Fruit fly (Drosophila melanogaster) whole organism, prepupa: Measurements from ENCODE around the gene Coq8.

Experiments
- Blimp-1 ChIP-seq: fragments of 200-800 bp; sonication (Bioruptor generic); optimal IDR thresholded peaks from 3 replicates; lab custom pipeline; 2017; ENCODE audit warnings: missing biosample characterization, missing genetic modification characterization, mild to moderate bottlenecking, moderate library complexity, missing genetic modification reagents
- CG10631 ChIP-seq: fragments of 200-800 bp; sonication (Bioruptor generic); optimal IDR thresholded peaks from 2 replicates; lab custom pipeline; 2016; ENCODE audit warnings: missing biosample characterization, missing genetic modification characterization
- CG11294 ChIP-seq: fragments of 200-800 bp; sonication (Bioruptor generic); IDR thresholded peaks from 2 replicates; pipeline ENCODE4 v1.3.6; 2022; ENCODE audit warnings: missing biosample characterization, missing genetic modification characterization
- CG11762 ChIP-seq: fragments of 200-800 bp; sonication (Bioruptor generic); optimal IDR thresholded peaks from 3 replicates; lab custom pipeline; 2016; ENCODE audit warnings: missing biosample characterization, missing genetic modification characterization; ENCODE audit not compliant: insufficient read depth
- CG15336 ChIP-seq: fragments of 200-800 bp; sonication (Bioruptor generic); IDR thresholded peaks from 2 replicates; pipeline ENCODE4 v1.3.6; 2022; ENCODE audit warnings: missing biosample characterization, missing genetic modification characterization
- CG1621 ChIP-seq: fragments of 200-800 bp; sonication (Bioruptor generic); optimal IDR thresholded peaks from 3 replicates; lab custom pipeline; 2018; ENCODE audit warnings: missing biosample characterization, mild to moderate bottlenecking, missing genetic modification characterization
- CG16779 ChIP-seq: fragments of 200-800 bp; sonication (Bioruptor generic); optimal IDR thresholded peaks from 3 replicates; lab custom pipeline; 2017; ENCODE audit warnings: missing biosample characterization, mild to moderate bottlenecking, missing genetic modification characterization
- CG3032 ChIP-seq: fragments of 200-800 bp; optimal IDR thresholded peaks from 2 replicates; lab custom pipeline; 2019; ENCODE audit warnings: missing biosample characterization, mild to moderate bottlenecking, missing genetic modification characterization, moderate library complexity
- CG31627 ChIP-seq: fragments of 200-800 bp; sonication (Bioruptor generic); optimal IDR thresholded peaks from 3 replicates; lab custom pipeline; 2016; ENCODE audit warnings: missing biosample characterization, missing genetic modification characterization
- CG32006 ChIP-seq: fragments of 200-800 bp; sonication (Bioruptor generic); optimal IDR thresholded peaks from 3 replicates; lab custom pipeline; 2017; ENCODE audit warnings: missing biosample characterization, mild to moderate bottlenecking, missing genetic modification characterization
- CG3919 ChIP-seq: fragments of 200-800 bp; sonication (Bioruptor generic); optimal IDR thresholded peaks from 3 replicates; lab custom pipeline; 2016; ENCODE audit warnings: missing biosample characterization, missing genetic modification characterization
- CG6163 ChIP-seq: fragments of 200-800 bp; sonication (Bioruptor generic); IDR thresholded peaks from 3 replicates; pipeline ENCODE4 v1.3.6; 2022; ENCODE audit warnings: missing biosample characterization, missing genetic modification characterization
- CG6276 ChIP-seq: fragments of 200-800 bp; sonication (Bioruptor generic); optimal IDR thresholded peaks from 2 replicates; lab custom pipeline; 2017; ENCODE audit warnings: missing biosample characterization, mild to moderate bottlenecking, missing genetic modification characterization
- CG6792 ChIP-seq: fragments of 200-800 bp; sonication (Bioruptor generic); optimal IDR thresholded peaks from 3 replicates; lab custom pipeline; 2016; ENCODE audit warnings: missing biosample characterization, missing genetic modification characterization
- CG6808 ChIP-seq: fragments of 200-800 bp; sonication (Bioruptor generic); optimal IDR thresholded peaks from 3 replicates; lab custom pipeline; 2017; ENCODE audit warnings: missing biosample characterization, missing genetic modification characterization, mild to moderate bottlenecking, moderate library complexity, missing genetic modification reagents
- CG8119 ChIP-seq: fragments of 200-800 bp; sonication (Bioruptor generic); IDR thresholded peaks from 3 replicates; pipeline ENCODE4 v1.3.6; 2022; ENCODE audit warnings: missing biosample characterization, missing genetic modification characterization
- CG8319 ChIP-seq: fragments of 200-800 bp; sonication (Bioruptor generic); optimal IDR thresholded peaks from 3 replicates; lab custom pipeline; 2016; ENCODE audit warnings: missing biosample characterization, missing genetic modification characterization
- CG9139 ChIP-seq: fragments of 200-800 bp; sonication (Bioruptor generic); optimal IDR thresholded peaks from 3 replicates; lab custom pipeline; 2017; ENCODE audit warnings: missing biosample characterization, mild to moderate bottlenecking, missing genetic modification characterization
- Eip75B ChIP-seq: fragments of 200-800 bp; sonication (Bioruptor generic); optimal IDR thresholded peaks from 3 replicates; lab custom pipeline; 2016; ENCODE audit warnings: missing biosample characterization, missing genetic modification characterization
- Eip78C ChIP-seq: fragments of 200-800 bp; sonication (Bioruptor generic); peaks from one replicate; lab custom pipeline; 2016; ENCODE audit warnings: missing biosample characterization, missing genetic modification characterization
- Ets21C ChIP-seq: fragments of 200-800 bp; sonication (Bioruptor generic); optimal IDR thresholded peaks from 3 replicates; lab custom pipeline; 2016; ENCODE audit warnings: missing biosample characterization, missing genetic modification characterization
- Ets96B ChIP-seq: fragments of 200-800 bp; optimal IDR thresholded peaks from 2 replicates; lab custom pipeline; 2019; ENCODE audit warnings: missing biosample characterization, mild to moderate bottlenecking, missing genetic modification characterization, moderate library complexity
- Gug ChIP-seq: fragments of 200-800 bp; sonication (Bioruptor generic); IDR thresholded peaks from 2 replicates; pipeline ENCODE4 v1.3.6; 2022; ENCODE audit warnings: missing biosample characterization, missing genetic modification characterization
- Hr38 ChIP-seq: sonication (Bioruptor generic); optimal IDR thresholded peaks from 2 replicates; lab custom pipeline; 2016; ENCODE audit warnings: missing biosample characterization, missing genetic modification characterization
- Hr39 ChIP-seq: fragments of 200-800 bp; sonication (Bioruptor generic); optimal IDR thresholded peaks from 2 replicates; lab custom pipeline; 2016; ENCODE audit warnings: missing biosample characterization, missing genetic modification characterization
- Hr4 ChIP-seq: fragments of 200-800 bp; sonication (Bioruptor generic); optimal IDR thresholded peaks from 3 replicates; lab custom pipeline; 2016; ENCODE audit warnings: missing biosample characterization, missing genetic modification characterization
- Met ChIP-seq: fragments of 200-800 bp; sonication (Bioruptor generic); optimal IDR thresholded peaks from 3 replicates; lab custom pipeline; 2016; ENCODE audit warnings: missing biosample characterization, missing genetic modification characterization
- Smox ChIP-seq: fragments of 200-800 bp; sonication (Bioruptor generic); optimal IDR thresholded peaks from 3 replicates; lab custom pipeline; 2016; ENCODE audit warnings: missing biosample characterization, missing genetic modification characterization
- Sox102F ChIP-seq: fragments of 200-800 bp; sonication (Bioruptor generic); optimal IDR thresholded peaks from 2 replicates; lab custom pipeline; 2016; ENCODE audit warnings: missing biosample characterization, mild to moderate bottlenecking, missing genetic modification characterization
- Sox14 ChIP-seq: fragments of 200-800 bp; sonication (Bioruptor generic); optimal IDR thresholded peaks from 3 replicates; lab custom pipeline; 2016; ENCODE audit warnings: missing biosample characterization, missing genetic modification characterization
- Sox15 ChIP-seq: fragments of 200-800 bp; sonication (Bioruptor generic); optimal IDR thresholded peaks from 3 replicates; lab custom pipeline; 2016; ENCODE audit warnings: missing biosample characterization, missing genetic modification characterization
- achi ChIP-seq: fragments of 200-800 bp; sonication (Bioruptor generic); optimal IDR thresholded peaks from 3 replicates; lab custom pipeline; 2016; ENCODE audit warnings: missing biosample characterization, missing genetic modification characterization
- acj6 ChIP-seq: fragments of 200-800 bp; sonication (Bioruptor generic); optimal IDR thresholded peaks from 3 replicates; lab custom pipeline; 2016; ENCODE audit warnings: missing biosample characterization, missing genetic modification characterization
- cyc ChIP-seq: fragments of 200-800 bp; sonication (Bioruptor generic); optimal IDR thresholded peaks from 3 replicates; lab custom pipeline; 2016; ENCODE audit warnings: missing biosample characterization, missing genetic modification characterization
- dsx ChIP-seq: fragments of 200-800 bp; optimal IDR thresholded peaks from 3 replicates; lab custom pipeline; 2019; ENCODE audit warnings: missing biosample characterization, mild to moderate bottlenecking, missing genetic modification characterization, moderate library complexity; ENCODE audit not compliant: poor library complexity, severe bottlenecking
- eg ChIP-seq: fragments of 200-800 bp; sonication (Bioruptor generic); IDR thresholded peaks from 3 replicates; pipeline ENCODE4 v1.3.6; 2022; ENCODE audit warnings: missing biosample characterization, missing genetic modification characterization
- esn ChIP-seq: fragments of 200-800 bp; sonication (Bioruptor generic); optimal IDR thresholded peaks from 2 replicates; lab custom pipeline; 2016; ENCODE audit warnings: missing biosample characterization, mild to moderate bottlenecking, missing genetic modification characterization, moderate library complexity
- fd59A ChIP-seq: fragments of 200-800 bp; sonication (Bioruptor generic); optimal IDR thresholded peaks from 2 replicates; lab custom pipeline; 2017; ENCODE audit warnings: missing biosample characterization, mild to moderate bottlenecking, missing genetic modification characterization, missing genetic modification reagents
- fd85E ChIP-seq: fragments of 200-800 bp; sonication (Bioruptor generic); optimal IDR thresholded peaks from 3 replicates; lab custom pipeline; 2016; ENCODE audit warnings: missing biosample characterization, missing genetic modification characterization
- lz ChIP-seq: fragments of 200-800 bp; sonication (Bioruptor generic); optimal IDR thresholded peaks from 3 replicates; lab custom pipeline; 2016; ENCODE audit warnings: missing biosample characterization, missing genetic modification characterization
- net ChIP-seq: fragments of 200-800 bp; sonication (Bioruptor generic); optimal IDR thresholded peaks from 3 replicates; lab custom pipeline; 2016; ENCODE audit warnings: missing biosample characterization, missing genetic modification characterization
- pdm3 ChIP-seq: fragments of 200-800 bp; sonication (Bioruptor generic); optimal IDR thresholded peaks from 3 replicates; lab custom pipeline; 2016; ENCODE audit warnings: missing biosample characterization, missing genetic modification characterization
- salr ChIP-seq, 2 experiments: fragments of 200-800 bp; sonication (Bioruptor generic); optimal IDR thresholded peaks; 3 replicates each; lab custom pipeline; 2016 to 2018; ENCODE audit warnings: missing biosample characterization in 2 of 2, missing genetic modification characterization in 2 of 2, mild to moderate bottlenecking in 1 of 2
- spab ChIP-seq: fragments of 200-800 bp; sonication (Bioruptor generic); optimal IDR thresholded peaks from 2 replicates; lab custom pipeline; 2017; ENCODE audit warnings: missing biosample characterization, mild to moderate bottlenecking, missing genetic modification characterization, missing genetic modification reagents
- ss ChIP-seq, 2 experiments: fragments of 200-800 bp; sonication (Bioruptor generic); optimal IDR thresholded peaks; 2 replicates in 1 of 2; 3 replicates in 1 of 2; lab custom pipeline; 2017 to 2018; ENCODE audit warnings: mild to moderate bottlenecking in 2 of 2, missing biosample characterization in 2 of 2, missing genetic modification characterization in 2 of 2, moderate library complexity in 1 of 2
- svp ChIP-seq: fragments of 200-800 bp; sonication (Bioruptor generic); peaks from one replicate; lab custom pipeline; 2016; ENCODE audit warnings: missing biosample characterization, missing genetic modification characterization
- topi ChIP-seq: fragments of 200-800 bp; sonication (Bioruptor generic); optimal IDR thresholded peaks from 3 replicates; lab custom pipeline; 2016; ENCODE audit warnings: missing biosample characterization, missing genetic modification characterization
- vri ChIP-seq: fragments of 200-800 bp; sonication (Bioruptor generic); optimal IDR thresholded peaks from 3 replicates; lab custom pipeline; 2016; ENCODE audit warnings: missing biosample characterization, mild to moderate bottlenecking, missing genetic modification characterization

The Coq8 gene

DNA sequence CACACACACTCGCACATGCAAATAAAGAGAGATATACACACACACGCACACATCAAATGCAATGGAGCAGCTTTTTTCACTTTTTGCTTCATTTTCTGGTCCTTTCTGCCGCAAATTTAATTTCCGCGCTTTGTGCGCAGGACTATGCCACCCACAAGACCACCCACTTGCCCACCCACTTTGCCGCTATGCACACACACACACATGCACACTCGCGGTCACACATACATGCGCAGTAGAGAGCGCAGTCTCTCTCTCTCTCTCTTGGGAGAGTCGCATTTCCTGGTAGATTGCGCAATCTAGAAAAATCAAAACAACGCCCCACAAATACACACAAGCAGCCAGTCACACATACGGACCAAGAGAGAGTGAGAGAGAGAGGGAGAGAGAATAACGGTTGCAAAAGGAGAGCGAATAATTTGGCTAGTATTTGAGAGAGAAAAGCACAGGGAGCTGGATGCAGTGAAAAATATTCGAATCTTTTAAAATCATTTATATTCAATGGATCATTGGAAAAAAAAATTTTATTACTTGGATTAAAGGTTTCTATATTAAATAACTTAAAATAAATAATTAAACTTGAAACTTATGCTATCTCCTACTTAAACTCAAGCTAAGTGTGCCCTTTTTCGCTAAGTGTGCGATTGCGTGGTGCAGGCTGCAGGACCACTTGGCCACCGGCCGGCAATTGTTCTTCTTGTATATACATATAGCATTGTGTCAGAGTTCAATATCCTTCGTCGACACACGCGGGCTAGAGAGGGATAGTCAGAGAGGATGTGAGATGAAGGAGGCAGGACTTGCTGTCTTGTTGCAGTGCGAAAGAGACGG lies 24.7 kb upstream of the Coq8 start (continued):
- TF ChIP-seq CG11294 (peak; percentile 12; the same call in 1 of the 2 replicates), Sox14 (no peak), cyc (no peak)

- TF ChIP-seq Hr4 (GFP tag; lab: Kevin White, UChicago), result no peak
- TF ChIP-seq CG6163 (GFP tag; lab: Robert Waterston, UW), result peak; percentile 36; the same call in 1 of the 3 replicates
- no peak for TF ChIP-seq fd85E (GFP tag; lab: Kevin White, UChicago)
- no peak for TF ChIP-seq dsx (GFP tag; lab: Kevin White, UChicago)
- peak; percentile 68 for TF ChIP-seq svp (GFP tag; lab: Kevin White, UChicago)
- TF ChIP-seq CG11762 (GFP tag; lab: Kevin White, UChicago), result no peak
- TF ChIP-seq spab, result no peak
- no peak for TF ChIP-seq acj6 (GFP tag; lab: Kevin White, UChicago)
- no peak for TF ChIP-seq Gug (GFP tag; lab: Robert Waterston, UW)
- no peak for TF ChIP-seq CG6276
- TF ChIP-seq Ets96B (tag; lab: Kevin White, UChicago), result no peak
- TF ChIP-seq CG8119 (GFP tag; lab: Robert Waterston, UW), result no peak
- peak; percentile 43 for TF ChIP-seq esn (GFP tag; lab: Kevin White, UChicago)
- no peak for TF ChIP-seq CG15336 (GFP tag; lab: Robert Waterston, UW)
- peak; percentile 1 for TF ChIP-seq Sox14
- TF ChIP-seq CG10631, result no peak
- peak; percentile 36 for TF ChIP-seq topi (GFP tag; lab: Kevin White, UChicago)
- TF ChIP-seq Sox102F, result peak; percentile 12
- TF ChIP-seq CG31627 (GFP tag; lab: Kevin White, UChicago), result peak; percentile 2
- no peak for TF ChIP-seq Met (GFP tag; lab: Kevin White, UChicago)
- TF ChIP-seq Hr39 (GFP tag; lab: Kevin White, UChicago), result no peak
- peak; percentile 18 for TF ChIP-seq Blimp-1 (GFP tag; lab: Kevin White, UChicago)
- no peak for TF ChIP-seq achi (GFP tag; lab: Kevin White, UChicago)
- TF ChIP-seq CG32006 (GFP tag; lab: Kevin White, UChicago), result no peak
- peak; percentile 3 for TF ChIP-seq pdm3 (GFP tag; lab: Kevin White, UChicago)
- TF ChIP-seq CG16779 (tag; lab: Kevin White, UChicago), result no peak
- no peak for TF ChIP-seq CG6808 (GFP tag; lab: Kevin White, UChicago)
- no peak for TF ChIP-seq vri (GFP tag; lab: Kevin White, UChicago)
- peak; percentile 14 for TF ChIP-seq cyc
- TF ChIP-seq fd59A (GFP tag; lab: Kevin White, UChicago), result no peak
- no peak for TF ChIP-seq CG1621 (tag; lab: Kevin White, UChicago)
- TF ChIP-seq CG3919 (GFP tag; lab: Kevin White, UChicago), result no peak
- no peak for TF ChIP-seq CG3032
- TF ChIP-seq Hr38 (GFP tag; lab: Kevin White, UChicago), result no peak
- TF ChIP-seq CG6792, result no peak
- no peak for TF ChIP-seq CG9139 (GFP tag; lab: Kevin White, UChicago)
- no peak for TF ChIP-seq eg (GFP tag; lab: Robert Waterston, UW)
- TF ChIP-seq ss (GFP tag; optimal IDR thresholded peaks at IDR 0.05; lab: Kevin White, UChicago), result peak in 1 of 2 experiments; percentile 0
- TF ChIP-seq Smox (GFP tag; lab: Kevin White, UChicago), result peak; percentile 2
- peak; percentile 74 for TF ChIP-seq Eip78C (GFP tag; lab: Kevin White, UChicago)
- TF ChIP-seq CG8319 (GFP tag; lab: Kevin White, UChicago), result no peak
- TF ChIP-seq salr (GFP tag; optimal IDR thresholded peaks at IDR 0.05; lab: Kevin White, UChicago), result no peak
- no peak for TF ChIP-seq net (GFP tag; lab: Kevin White, UChicago)
- TF ChIP-seq Ets21C (GFP tag; lab: Kevin White, UChicago), result no peak
- TF ChIP-seq Sox15 (GFP tag; lab: Kevin White, UChicago), result no peak
- TF ChIP-seq Eip75B, result no peak
- TF ChIP-seq lz (GFP tag; lab: Kevin White, UChicago), result peak; percentile 3
These were observed 22.5 kb upstream of the Coq8 start for dm6 chrX:12923258-12923901.
